Worm (Caenorhabditis elegans): ENCODE measurements around the gene Y45F10A.7.
A peak's percentile ranks its signal among the peaks of the same experiment; 100 is the strongest.
"Not testable (repeated sequence)": the region's sequence is repeated elsewhere in the genome, so short reads cannot be mapped to it uniquely, and the experiment has no call there.

Y45F10A.7 gene

ce11 chrIV:13492271-13492670 is at the start of gene Y45F10A.7:
TSS of gene Y45F10A.7 (plus strand) at chrIV:13492571.
- no peak for TF ChIP-seq ets-7 (tag; optimal IDR thresholded peaks at IDR 0.05)
- no peak for TF ChIP-seq aly-1 (tag; optimal IDR thresholded peaks at IDR 0.05)
- TF ChIP-seq tra-4 (tag; optimal IDR thresholded peaks at IDR 0.05) = no peak
- no peak for TF ChIP-seq tbx-37 (GFP tag; conservative IDR thresholded peaks at IDR 0.05)
- no peak for TF ChIP-seq hnd-1 (tag; optimal IDR thresholded peaks at IDR 0.05)

DNA sequence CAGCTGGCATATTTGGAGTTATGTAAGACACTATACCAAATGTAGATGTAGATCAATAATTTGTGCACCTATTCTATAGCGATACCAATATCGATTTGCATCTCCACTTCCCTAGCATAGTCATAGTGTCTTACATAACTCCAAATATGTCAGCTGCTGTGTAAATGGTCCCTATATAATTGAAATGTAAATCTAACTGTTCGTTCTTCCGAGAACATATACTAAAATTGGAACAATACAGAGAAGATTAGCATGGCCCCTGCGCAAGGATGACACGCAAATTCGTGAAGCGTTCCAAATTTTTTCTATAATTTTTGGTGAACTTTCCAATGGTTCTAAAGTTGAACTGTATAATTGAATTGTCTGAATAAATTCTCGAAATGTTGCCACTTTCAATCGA is 48.8 kb upstream of the Y45F10A.7 start:
- 0 out of 2 replicates have a peak, but pooled peaks have one; percentile 35 for TF ChIP-seq pes-1 (GFP tag; IDR thresholded peaks at IDR 0.05)

- TF ChIP-seq sea-1 (GFP tag; conservative IDR thresholded peaks at IDR 0.05) (no peak), flt-1 (GFP tag; IDR thresholded peaks at IDR 0.05) (no peak), hmg-4 (GFP tag; optimal IDR thresholded peaks at IDR 0.05) (no peak), tbx-11 (GFP tag; IDR thresholded peaks at IDR 0.05) (no peak), ceh-36 (tag; optimal IDR thresholded peaks at IDR 0.05) (no peak), hnd-1 (tag; optimal IDR thresholded peaks at IDR 0.05) (no peak), aly-1 (tag; optimal IDR thresholded peaks at IDR 0.05) (no peak), F13C5.2 (tag; optimal IDR thresholded peaks at IDR 0.05) (no peak), pes-1 (GFP tag; IDR thresholded peaks at IDR 0.05) (no peak), scrt-1 (GFP tag; IDR thresholded peaks at IDR 0.05) (no peak), ets-7 (tag; optimal IDR thresholded peaks at IDR 0.05) (no peak), hmbx-1 (tag; optimal IDR thresholded peaks at IDR 0.05) (no peak), tbx-37 (GFP tag; conservative IDR thresholded peaks at IDR 0.05) (no peak)
These were observed 47.1 kb upstream of the Y45F10A.7 start, which contains the start of gene mam-3 for ce11 chrIV:13445275-13445674. TSS of gene mam-3 (minus strand) at chrIV:13445375.

DNA sequence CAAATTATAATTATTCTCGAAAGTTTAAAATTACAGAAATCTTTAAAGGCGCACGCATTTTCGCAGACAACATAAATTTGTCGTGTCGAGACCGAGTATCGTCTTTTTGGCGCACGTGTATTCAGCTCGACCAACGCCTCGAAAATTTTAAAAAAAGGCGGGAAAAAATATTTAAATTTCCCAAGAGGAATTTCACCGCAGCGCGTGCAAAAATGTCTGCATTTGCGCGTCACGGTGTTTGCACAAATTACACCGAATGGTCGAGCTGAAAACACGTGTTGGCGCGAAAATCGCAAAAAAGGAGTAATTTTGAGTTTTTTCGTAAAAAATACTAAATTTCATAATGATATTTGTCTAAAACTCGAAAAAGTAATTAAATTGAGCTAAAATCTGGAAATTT is 41.6 kb upstream of the Y45F10A.7 start:
- TF ChIP-seq flt-1 (GFP tag; IDR thresholded peaks at IDR 0.05) (no peak), pes-1 (GFP tag; IDR thresholded peaks at IDR 0.05) (0 out of 2 replicates have a peak, but pooled peaks have one; percentile 11), ceh-36 (tag; optimal IDR thresholded peaks at IDR 0.05) (no peak)

- TF ChIP-seq tra-4 (tag; optimal IDR thresholded peaks at IDR 0.05) = no peak
- TF ChIP-seq flt-1 (GFP tag; IDR thresholded peaks at IDR 0.05) = no peak
- no peak for TF ChIP-seq pes-1 (GFP tag; IDR thresholded peaks at IDR 0.05)
- TF ChIP-seq F13C5.2 (tag; optimal IDR thresholded peaks at IDR 0.05) = no peak
- TF ChIP-seq scrt-1 (GFP tag; IDR thresholded peaks at IDR 0.05) = no peak
- no peak for TF ChIP-seq hmbx-1 (tag; optimal IDR thresholded peaks at IDR 0.05)
- no peak for TF ChIP-seq tbx-37 (GFP tag; conservative IDR thresholded peaks at IDR 0.05)
- no peak for TF ChIP-seq B0310.2 (tag; optimal IDR thresholded peaks at IDR 0.05)
These were observed 38.9 kb upstream of the Y45F10A.7 start for ce11 chrIV:13453509-13453908.

DNA sequence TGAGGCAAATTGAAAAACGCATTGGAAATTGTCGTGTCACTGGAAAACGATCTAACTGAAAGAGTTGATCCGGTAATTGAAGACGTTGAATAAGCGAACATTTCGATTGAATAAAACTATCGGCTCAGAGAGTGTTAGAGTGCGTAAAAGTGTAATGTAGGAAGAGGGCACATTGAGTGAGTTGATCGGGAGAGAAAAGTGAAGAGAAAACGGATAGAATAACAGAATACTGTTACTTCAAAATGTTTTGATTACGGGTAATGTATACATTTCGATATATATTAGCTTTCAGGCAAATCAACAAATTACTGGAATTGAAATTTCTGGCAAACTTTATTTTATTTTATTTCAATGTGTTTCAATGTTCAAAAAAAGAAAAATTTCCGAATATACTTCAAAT is 37.7 kb upstream of the Y45F10A.7 start, which contains the start of gene uso-1:
uso-1 (minus strand) TSS at position 101 of the 400 bp plus-strand sequence.
- no peak for TF ChIP-seq hmg-4 (GFP tag; optimal IDR thresholded peaks at IDR 0.05)
- TF ChIP-seq scrt-1 (GFP tag; IDR thresholded peaks at IDR 0.05) = no peak
- TF ChIP-seq F13C5.2 (tag; optimal IDR thresholded peaks at IDR 0.05) = no peak
- TF ChIP-seq flt-1 (GFP tag; IDR thresholded peaks at IDR 0.05) = no peak
- TF ChIP-seq aly-1 (tag; optimal IDR thresholded peaks at IDR 0.05) = no peak

- TF ChIP-seq hmbx-1, hnd-1, F13C5.2 (tag; optimal IDR thresholded peaks at IDR 0.05): not testable (repeated sequence)
These were observed 37.2 kb upstream of the Y45F10A.7 start, which contains the start of gene Y38H8A.7 for ce11 chrIV:13455200-13455599. TSS of gene Y38H8A.7 (plus strand) at chrIV:13455500.

DNA sequence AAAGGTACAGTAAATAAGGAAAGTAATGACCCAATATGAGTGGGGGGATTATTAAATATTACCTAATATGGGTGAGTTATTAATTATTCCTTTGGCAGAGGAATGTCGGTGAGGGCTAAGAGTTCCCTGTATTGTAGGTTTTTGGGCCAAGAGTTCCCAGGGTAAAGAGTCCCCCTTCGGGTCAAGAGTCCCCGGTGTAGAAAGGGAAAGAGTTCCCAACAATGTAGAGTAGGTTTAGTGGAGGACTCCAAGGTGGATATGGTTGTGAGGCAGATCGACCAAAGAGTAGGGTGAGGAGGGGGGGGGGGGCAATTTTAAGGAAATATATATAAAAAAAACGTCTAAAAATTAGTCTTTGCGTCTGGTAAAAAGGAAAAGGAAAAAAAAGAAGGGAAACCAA is 35.5 kb upstream of the Y45F10A.7 start:
- TF ChIP-seq hmbx-1 (tag; optimal IDR thresholded peaks at IDR 0.05) (no peak), B0310.2 (tag; optimal IDR thresholded peaks at IDR 0.05) (no peak), scrt-1 (GFP tag; IDR thresholded peaks at IDR 0.05) (no peak), hmg-4 (GFP tag; optimal IDR thresholded peaks at IDR 0.05) (no peak), tbx-37 (GFP tag; conservative IDR thresholded peaks at IDR 0.05) (no peak), ets-7 (tag; optimal IDR thresholded peaks at IDR 0.05) (no peak), sea-1 (GFP tag; conservative IDR thresholded peaks at IDR 0.05) (no peak), ceh-36 (tag; optimal IDR thresholded peaks at IDR 0.05) (no peak), pes-1 (GFP tag; IDR thresholded peaks at IDR 0.05) (no peak), aly-1 (tag; optimal IDR thresholded peaks at IDR 0.05) (no peak), F13C5.2 (tag; optimal IDR thresholded peaks at IDR 0.05) (no peak), flt-1 (GFP tag; IDR thresholded peaks at IDR 0.05) (no peak)

ce11 chrIV:13458237-13458636 is 34.1 kb upstream of the Y45F10A.7 start:
- TF ChIP-seq hnd-1 (tag; optimal IDR thresholded peaks at IDR 0.05) (no peak), flt-1 (GFP tag; IDR thresholded peaks at IDR 0.05) (no peak), scrt-1 (GFP tag; IDR thresholded peaks at IDR 0.05) (0 out of 2 replicates have a peak, but pooled peaks have one; percentile 5), tra-4 (tag; optimal IDR thresholded peaks at IDR 0.05) (no peak), B0310.2 (tag; optimal IDR thresholded peaks at IDR 0.05) (no peak), aly-1 (tag; optimal IDR thresholded peaks at IDR 0.05) (no peak)

DNA sequence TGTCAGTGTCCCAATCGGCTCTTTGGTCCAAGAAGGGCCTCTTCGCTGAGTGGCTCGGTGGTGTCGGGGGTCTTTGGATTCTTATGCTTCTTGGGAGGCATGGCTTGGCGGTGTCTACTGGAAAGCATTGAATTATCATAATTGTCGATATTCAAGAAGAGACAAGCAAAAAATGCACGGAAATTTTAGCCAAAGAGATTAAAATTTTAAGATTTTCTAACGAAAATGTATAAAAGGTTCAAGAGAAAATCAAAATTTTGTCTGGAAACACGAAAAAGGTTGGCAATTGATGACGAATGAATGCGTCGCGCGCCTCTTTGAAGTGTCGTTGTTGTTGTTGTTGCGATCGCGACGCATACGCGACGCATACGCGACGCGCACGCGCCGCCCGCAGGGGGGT is 31.5 kb upstream of the Y45F10A.7 start, which contains the start of gene Y38H8A.12:
Y38H8A.12 (minus strand) TSS at position 101 of the 400 bp plus-strand sequence.
- TF ChIP-seq tbx-11 (GFP tag; IDR thresholded peaks at IDR 0.05) = no peak
- no peak for TF ChIP-seq tra-4 (tag; optimal IDR thresholded peaks at IDR 0.05)
- TF ChIP-seq F13C5.2 (tag; optimal IDR thresholded peaks at IDR 0.05) = no peak
- TF ChIP-seq tbx-37 (GFP tag; conservative IDR thresholded peaks at IDR 0.05) = no peak
- no peak for TF ChIP-seq sea-1 (GFP tag; conservative IDR thresholded peaks at IDR 0.05)
- TF ChIP-seq scrt-1 (GFP tag; IDR thresholded peaks at IDR 0.05) = no peak
- TF ChIP-seq hmbx-1 (tag; optimal IDR thresholded peaks at IDR 0.05) = no peak
- no peak for TF ChIP-seq ama-1 (optimal IDR thresholded peaks at IDR 0.05)
- no peak for TF ChIP-seq flt-1 (GFP tag; IDR thresholded peaks at IDR 0.05)
- TF ChIP-seq ets-7 (tag; optimal IDR thresholded peaks at IDR 0.05) = no peak
- no peak for TF ChIP-seq ceh-13 (GFP tag; optimal IDR thresholded peaks at IDR 0.05)
- TF ChIP-seq aly-1 (tag; optimal IDR thresholded peaks at IDR 0.05) = no peak
- no peak for TF ChIP-seq hmg-4 (GFP tag; optimal IDR thresholded peaks at IDR 0.05)
- no peak for TF ChIP-seq B0310.2 (tag; optimal IDR thresholded peaks at IDR 0.05)
- no peak for TF ChIP-seq ceh-36 (tag; optimal IDR thresholded peaks at IDR 0.05)

Data from whole organism, early embryonic.